Worm (Caenorhabditis elegans) whole organism, late embryonic: ENCODE results near the gene set-13.

Experiments
- F13H6.1 ChIP-seq: sonication (generic microtip); optimal IDR thresholded peaks from 2 replicates; lab custom pipeline; 2016; ENCODE audit warnings: missing genetic modification characterization, missing compliant biosample characterization
- K02D7.2 ChIP-seq: sonication (generic microtip); optimal IDR thresholded peaks from 2 replicates; lab custom pipeline; 2017; ENCODE audit warnings: mild to moderate bottlenecking, missing genetic modification characterization, missing compliant biosample characterization
- ama-1 ChIP-seq: fragments of 150-350 bp; optimal IDR thresholded peaks from 2 replicates; lab custom pipeline; 2014
- ceh-22 ChIP-seq: sonication (generic microtip); optimal IDR thresholded peaks from 2 replicates; lab custom pipeline; 2017; ENCODE audit warnings: missing biosample characterization, missing genetic modification characterization
- elt-2 ChIP-seq: sonication (generic microtip); optimal IDR thresholded peaks from 2 replicates; lab custom pipeline; 2016; ENCODE audit warnings: missing genetic modification reagents, missing genetic modification characterization, missing compliant biosample characterization
- fkh-10 ChIP-seq: fragments of 150-350 bp; optimal IDR thresholded peaks from 2 replicates; lab custom pipeline; 2014; ENCODE audit warnings: missing biosample characterization, missing genetic modification reagents, missing genetic modification characterization
- hlh-13 ChIP-seq: fragments of 200-800 bp; sonication (Bioruptor generic); optimal IDR thresholded peaks from 2 replicates; lab custom pipeline; 2018; ENCODE audit warnings: mild to moderate bottlenecking, missing genetic modification characterization, missing compliant biosample characterization
- lin-11 ChIP-seq: fragments of 200-800 bp; sonication (Bioruptor generic); optimal IDR thresholded peaks from 2 replicates; lab custom pipeline; 2018; ENCODE audit warnings: mild to moderate bottlenecking, missing genetic modification characterization, missing compliant biosample characterization
- nhr-11 ChIP-seq: fragments of 150-350 bp; optimal IDR thresholded peaks from 2 replicates; lab custom pipeline; 2014; ENCODE audit warnings: missing biosample characterization, missing genetic modification characterization
- npax-4 ChIP-seq: sonication (generic microtip); optimal IDR thresholded peaks from 2 replicates; lab custom pipeline; 2016; ENCODE audit warnings: missing genetic modification characterization, missing compliant biosample characterization
- pha-4 ChIP-seq: fragments of 150-350 bp; optimal IDR thresholded peaks from 2 replicates; lab custom pipeline; 2018; ENCODE audit warnings: missing biosample characterization, missing genetic modification reagents, missing genetic modification characterization
- tbx-7 ChIP-seq: sonication (generic microtip); optimal IDR thresholded peaks from 2 replicates; lab custom pipeline; 2016; ENCODE audit warnings: missing genotype, missing genetic modification characterization, missing compliant biosample characterization
- unc-86 ChIP-seq: sonication (generic microtip); optimal IDR thresholded peaks from 2 replicates; lab custom pipeline; 2016; ENCODE audit warnings: missing genetic modification characterization, missing compliant biosample characterization

ce11 chrII:2843088-2843487 is 26.3 kb downstream of the set-13 start, which contains the start of gene Y110A2AL.7:
- TF ChIP-seq ceh-22 (tag; lab: Kevin White, UChicago) (no peak), ama-1 (lab: Kevin White, UChicago) (no peak), lin-11 (tag; lab: Kevin White, UChicago) (no peak), tbx-7 (tag; lab: Kevin White, UChicago) (no peak), fkh-10 (GFP tag; lab: Kevin White, UChicago) (no peak), F13H6.1 (tag; lab: Kevin White, UChicago) (no peak), elt-2 (tag; lab: Kevin White, UChicago) (no peak), nhr-11 (tag; lab: Kevin White, UChicago) (no peak), npax-4 (tag; lab: Kevin White, UChicago) (no peak), pha-4 (no peak), unc-86 (tag; lab: Kevin White, UChicago) (no peak), hlh-13 (GFP tag; lab: Kevin White, UChicago) (no peak), K02D7.2 (no peak)
